Worm (Caenorhabditis elegans) whole organism, L1 larva: Measurements from ENCODE around the gene K09A11.1.

Source experiments
- C04F5.9 ChIP-seq: sonication (generic microtip); optimal IDR thresholded peaks from 2 replicates; lab custom pipeline; 2016; ENCODE audit warnings: missing genetic modification characterization, missing compliant biosample characterization
- C34B4.2 ChIP-seq: sonication (generic microtip); optimal IDR thresholded peaks from 2 replicates; lab custom pipeline; 2017; ENCODE audit warnings: mild to moderate bottlenecking, missing genetic modification characterization, missing compliant biosample characterization
- F16B12.6 ChIP-seq: fragments of 150-350 bp; optimal IDR thresholded peaks from 2 replicates; lab custom pipeline; 2014; ENCODE audit warnings: missing biosample characterization, missing genetic modification characterization
- Y116A8C.19 ChIP-seq: sonication (generic microtip); optimal IDR thresholded peaks from 2 replicates; lab custom pipeline; 2016; ENCODE audit warnings: missing compliant biosample characterization, missing genetic modification characterization, borderline replicate concordance
- aha-1 ChIP-seq: fragments of 150-350 bp; optimal IDR thresholded peaks from 2 replicates; lab custom pipeline; 2014; ENCODE audit warnings: missing biosample characterization, missing genetic modification characterization
- aly-2 ChIP-seq: fragments of 150-350 bp; optimal IDR thresholded peaks from 2 replicates; lab custom pipeline; 2014; ENCODE audit warnings: missing biosample characterization, missing genetic modification characterization
- ceh-63 ChIP-seq: fragments of 200-800 bp; sonication (Bioruptor generic); optimal IDR thresholded peaks from 2 replicates; lab custom pipeline; 2018; ENCODE audit warnings: mild to moderate bottlenecking, missing genetic modification characterization, missing compliant biosample characterization
- ceh-8 ChIP-seq: fragments of 200-800 bp; sonication (Bioruptor generic); optimal IDR thresholded peaks from 2 replicates; lab custom pipeline; 2018; ENCODE audit warnings: mild to moderate bottlenecking, missing genetic modification characterization, moderate library complexity, missing compliant biosample characterization
- ceh-82 ChIP-seq, 3 experiments: fragments of 150-350 bp in 1 of 3; sonication (generic microtip) in 2 of 3; optimal IDR thresholded peaks; 2 replicates each; lab custom pipeline; 2014 to 2017; ENCODE audit warnings: missing biosample characterization in 3 of 3, missing genetic modification characterization in 3 of 3
- ceh-88 ChIP-seq: fragments of 200-800 bp; sonication (Bioruptor generic); IDR thresholded peaks from 2 replicates; pipeline ENCODE4 v1.3.6; 2022; ENCODE audit warnings: missing genetic modification characterization, missing compliant biosample characterization
- dpl-1 ChIP-seq, 3 experiments: fragments of 150-350 bp in 2 of 3; sonication (generic microtip) in 1 of 3; optimal IDR thresholded peaks; 2 replicates each; lab custom pipeline; 2014 to 2017; ENCODE audit warnings: missing biosample characterization in 3 of 3, missing genetic modification characterization in 3 of 3, missing genetic modification reagents in 3 of 3
- egl-13 ChIP-seq: sonication (generic microtip); optimal IDR thresholded peaks from 2 replicates; lab custom pipeline; 2016; ENCODE audit warnings: missing genotype, missing genetic modification reagents, missing genetic modification characterization, missing compliant biosample characterization
- egl-27 ChIP-seq, 2 experiments: fragments of 150-350 bp in 1 of 2; sonication (generic microtip); optimal IDR thresholded peaks; 3 replicates each; lab custom pipeline; 2017 to 2018; ENCODE audit warnings: missing biosample characterization in 2 of 2, missing genetic modification characterization in 2 of 2, missing genetic modification reagents in 2 of 2
- ets-5 ChIP-seq: fragments of 200-800 bp; sonication (Bioruptor generic); IDR thresholded peaks from 2 replicates; pipeline ENCODE4 v1.3.6; 2022; ENCODE audit warnings: missing genetic modification characterization, missing compliant biosample characterization
- fkh-10 ChIP-seq: sonication (generic microtip); optimal IDR thresholded peaks from 2 replicates; lab custom pipeline; 2017; ENCODE audit warnings: missing biosample characterization, missing genetic modification reagents, missing genetic modification characterization
- fkh-4 ChIP-seq: sonication (generic microtip); optimal IDR thresholded peaks from 2 replicates; lab custom pipeline; 2016; ENCODE audit warnings: missing compliant biosample characterization, missing genetic modification characterization, borderline replicate concordance
- grh-1 ChIP-seq: fragments of 200-800 bp; sonication (Bioruptor generic); IDR thresholded peaks from 2 replicates; pipeline ENCODE4 v1.3.6; 2022; ENCODE audit warnings: missing genetic modification reagents, missing genetic modification characterization, missing compliant biosample characterization
- hlh-17 ChIP-seq: fragments of 200-800 bp; sonication (Bioruptor generic); optimal IDR thresholded peaks from 2 replicates; lab custom pipeline; 2018; ENCODE audit warnings: missing genetic modification characterization, mild to moderate bottlenecking, missing compliant biosample characterization, moderate library complexity, borderline replicate concordance
- irx-1 ChIP-seq: sonication (generic microtip); optimal IDR thresholded peaks from 2 replicates; lab custom pipeline; 2016; ENCODE audit warnings: missing genetic modification characterization, missing compliant biosample characterization
- isw-1 ChIP-seq: fragments of 200-800 bp; sonication (Bioruptor generic); IDR thresholded peaks from 2 replicates; pipeline ENCODE4 v1.3.6; 2022; ENCODE audit warnings: missing genetic modification characterization, missing compliant biosample characterization
- jun-1 ChIP-seq: fragments of 150-350 bp; optimal IDR thresholded peaks from 2 replicates; lab custom pipeline; 2014; ENCODE audit warnings: missing biosample characterization, missing genetic modification reagents, missing genetic modification characterization
- lin-13 ChIP-seq: fragments of 150-350 bp; optimal IDR thresholded peaks from 2 replicates; lab custom pipeline; 2014; ENCODE audit warnings: missing biosample characterization, missing genetic modification reagents, missing genetic modification characterization
- lin-14 ChIP-seq: fragments of 200-800 bp; sonication (Bioruptor generic); optimal IDR thresholded peaks from 2 replicates; lab custom pipeline; 2018; ENCODE audit warnings: mild to moderate bottlenecking, missing genetic modification characterization, moderate library complexity, missing compliant biosample characterization
- lin-15B ChIP-seq: fragments of 150-350 bp; sonication (generic microtip); optimal IDR thresholded peaks from 3 replicates; lab custom pipeline; 2014; ENCODE audit warnings: missing biosample characterization, missing genetic modification characterization
- lir-3 ChIP-seq: sonication (generic microtip); optimal IDR thresholded peaks from 2 replicates; lab custom pipeline; 2016; ENCODE audit warnings: mild to moderate bottlenecking, missing genetic modification characterization, moderate library complexity, missing compliant biosample characterization; ENCODE audit not compliant: poor library complexity
- mab-9 ChIP-seq: fragments of 200-800 bp; sonication (Bioruptor generic); IDR thresholded peaks from 2 replicates; pipeline ENCODE4 v1.3.6; 2022; ENCODE audit warnings: missing genetic modification reagents, missing genetic modification characterization, missing compliant biosample characterization
- mdl-1 ChIP-seq, 2 experiments: fragments of 150-350 bp; optimal IDR thresholded peaks; 2 replicates each; lab custom pipeline; 2014 to 2017; ENCODE audit warnings: missing biosample characterization in 2 of 2, missing genetic modification characterization in 2 of 2, inconsistent platforms in 1 of 2
- mef-2 ChIP-seq: fragments of 150-350 bp; optimal IDR thresholded peaks from 2 replicates; lab custom pipeline; 2014; ENCODE audit warnings: missing biosample characterization, missing genetic modification characterization
- nhr-11 ChIP-seq: fragments of 150-350 bp; optimal IDR thresholded peaks from 2 replicates; lab custom pipeline; 2014; ENCODE audit warnings: missing biosample characterization, missing genetic modification characterization
- nhr-19 ChIP-seq: fragments of 200-800 bp; sonication (Bioruptor generic); conservative IDR thresholded peaks from 2 replicates; pipeline ENCODE4 v1.3.6; 2022; ENCODE audit warnings: missing genetic modification characterization, missing compliant biosample characterization
- nhr-20 ChIP-seq: sonication (generic microtip); optimal IDR thresholded peaks from 2 replicates; lab custom pipeline; 2016; ENCODE audit warnings: mild to moderate bottlenecking, missing genetic modification characterization, missing compliant biosample characterization
- nhr-28 ChIP-seq: fragments of 150-350 bp; optimal IDR thresholded peaks from 2 replicates; lab custom pipeline; 2014; ENCODE audit warnings: missing biosample characterization, missing genetic modification characterization
- nhr-47 ChIP-seq: sonication (generic microtip); optimal IDR thresholded peaks from 2 replicates; lab custom pipeline; 2016; ENCODE audit warnings: mild to moderate bottlenecking, missing genetic modification characterization, moderate library complexity, missing compliant biosample characterization
- nhr-71 ChIP-seq: sonication (generic microtip); optimal IDR thresholded peaks from 2 replicates; lab custom pipeline; 2016; ENCODE audit warnings: mild to moderate bottlenecking, missing genetic modification characterization, moderate library complexity, missing compliant biosample characterization
- nhr-76 ChIP-seq: sonication (generic microtip); optimal IDR thresholded peaks from 2 replicates; lab custom pipeline; 2017; ENCODE audit warnings: missing biosample characterization, missing genetic modification characterization
- nhr-77 ChIP-seq: fragments of 150-350 bp; optimal IDR thresholded peaks from 2 replicates; lab custom pipeline; 2014; ENCODE audit warnings: missing biosample characterization, missing genetic modification characterization
- nhr-84 ChIP-seq: sonication (generic microtip); optimal IDR thresholded peaks from 2 replicates; lab custom pipeline; 2017; ENCODE audit warnings: missing biosample characterization, missing genetic modification characterization
- pag-3 ChIP-seq: sonication (generic microtip); optimal IDR thresholded peaks from 2 replicates; lab custom pipeline; 2017; ENCODE audit warnings: missing genetic modification characterization, mild to moderate bottlenecking, missing compliant biosample characterization, antibody characterized with exemption, borderline replicate concordance; ENCODE audit not compliant: insufficient read depth
- pax-3 ChIP-seq: fragments of 200-800 bp; sonication (Bioruptor generic); optimal IDR thresholded peaks from 2 replicates; lab custom pipeline; 2018; ENCODE audit warnings: mild to moderate bottlenecking, missing genetic modification characterization, moderate library complexity, missing compliant biosample characterization
- pqm-1 ChIP-seq: sonication (generic microtip); optimal IDR thresholded peaks from 3 replicates; lab custom pipeline; 2017; ENCODE audit warnings: missing biosample characterization, missing genetic modification characterization
- rnt-1 ChIP-seq: sonication (generic microtip); optimal IDR thresholded peaks from 2 replicates; lab custom pipeline; 2016; ENCODE audit warnings: mild to moderate bottlenecking, missing genetic modification characterization, moderate library complexity, missing compliant biosample characterization
- skn-1 ChIP-seq: fragments of 150-350 bp; optimal IDR thresholded peaks from 2 replicates; lab custom pipeline; 2014; ENCODE audit warnings: missing biosample characterization, missing genetic modification characterization
- snpc-4 ChIP-seq: fragments of 150-350 bp; optimal IDR thresholded peaks from 2 replicates; lab custom pipeline; 2014; ENCODE audit warnings: missing biosample characterization, missing genetic modification characterization
- snu-23 ChIP-seq: sonication (generic microtip); optimal IDR thresholded peaks from 2 replicates; lab custom pipeline; 2016; ENCODE audit warnings: missing genetic modification characterization, missing compliant biosample characterization
- sup-37 ChIP-seq: fragments of 200-800 bp; sonication (Bioruptor generic); optimal IDR thresholded peaks from 2 replicates; lab custom pipeline; 2018; ENCODE audit warnings: mild to moderate bottlenecking, missing genetic modification characterization, missing compliant biosample characterization
- swsn-7 ChIP-seq: sonication (generic microtip); optimal IDR thresholded peaks from 2 replicates; lab custom pipeline; 2016; ENCODE audit warnings: missing genetic modification characterization, missing compliant biosample characterization
- tbx-2 ChIP-seq: sonication (generic microtip); optimal IDR thresholded peaks from 2 replicates; lab custom pipeline; 2016; ENCODE audit warnings: missing genetic modification characterization, missing compliant biosample characterization
- unc-30 ChIP-seq: sonication (generic microtip); optimal IDR thresholded peaks from 2 replicates; lab custom pipeline; 2017; ENCODE audit warnings: missing biosample characterization, missing genetic modification characterization
- unc-86 ChIP-seq: sonication (generic microtip); optimal IDR thresholded peaks from 2 replicates; lab custom pipeline; 2016; ENCODE audit warnings: missing genetic modification characterization, missing compliant biosample characterization
- zag-1 ChIP-seq: fragments of 150-350 bp; optimal IDR thresholded peaks from 2 replicates; lab custom pipeline; 2014; ENCODE audit warnings: missing biosample characterization, missing genetic modification characterization
- zip-4 ChIP-seq: fragments of 200-800 bp; sonication (Bioruptor generic); optimal IDR thresholded peaks from 2 replicates; lab custom pipeline; 2018; ENCODE audit warnings: mild to moderate bottlenecking, missing genetic modification characterization, moderate library complexity, missing compliant biosample characterization
- ztf-4 ChIP-seq: fragments of 150-350 bp; optimal IDR thresholded peaks from 2 replicates; lab custom pipeline; 2014; ENCODE audit warnings: missing biosample characterization, missing genetic modification characterization

Gene K09A11.1

ce11 chrX:13251354-13251843 is 10.9 kb upstream of the K09A11.1 start (continued):
- TF ChIP-seq egl-13 (tag; lab: Kevin White, UChicago) (no peak), nhr-47 (tag; lab: Kevin White, UChicago) (peak; percentile 69), ceh-82 (tag; optimal IDR thresholded peaks at IDR 0.05; lab: Kevin White, UChicago) (peak; percentile 7 to 65 (median 26)), snu-23 (peak; percentile 84), ceh-88 (no peak), lir-3 (no peak), nhr-28 (no peak), sup-37 (GFP tag; lab: Kevin White, UChicago) (no peak), aha-1 (peak; percentile 26), aly-2 (tag; lab: Kevin White, UChicago) (no peak), pag-3 (peak; percentile 26), nhr-71 (tag; lab: Kevin White, UChicago) (peak; percentile 89), lin-15B (tag; lab: Kevin White, UChicago) (no peak), unc-86 (tag; lab: Kevin White, UChicago) (peak; percentile 55), ets-5 (GFP tag; lab: Robert Waterston, UW) (no peak), ztf-4 (tag; lab: Kevin White, UChicago) (peak; percentile 9), ceh-63 (GFP tag; lab: Kevin White, UChicago) (no peak), jun-1 (tag; lab: Kevin White, UChicago) (peak; percentile 41), nhr-76 (tag; lab: Kevin White, UChicago) (no peak), fkh-10 (GFP tag; lab: Kevin White, UChicago) (peak; percentile 8), egl-27 (tag; optimal IDR thresholded peaks at IDR 0.05; lab: Kevin White, UChicago) (peak in 1 of 2 experiments; percentile 63), grh-1 (GFP tag; lab: Robert Waterston, UW) (peak; percentile 60), unc-30 (tag; lab: Kevin White, UChicago) (no peak), C34B4.2 (no peak), mef-2 (tag; lab: Kevin White, UChicago) (no peak), nhr-20 (tag; lab: Kevin White, UChicago) (peak; percentile 89), mdl-1 (tag; optimal IDR thresholded peaks at IDR 0.05; lab: Kevin White, UChicago) (peak; percentile 86 to 97), skn-1 (tag; lab: Kevin White, UChicago) (peak; percentile 42), lin-14 (GFP tag; lab: Kevin White, UChicago) (peak; percentile 96), mab-9 (0 out of 2 replicates have a peak, but pooled peaks have one; percentile 19), ceh-8 (GFP tag; lab: Kevin White, UChicago) (no peak), F16B12.6 (tag; lab: Kevin White, UChicago) (no peak), rnt-1 (peak; percentile 82), pax-3 (tag; lab: Kevin White, UChicago) (no peak), zip-4 (GFP tag; lab: Kevin White, UChicago) (no peak), swsn-7 (tag; lab: Kevin White, UChicago) (peak; percentile 74), hlh-17 (GFP tag; lab: Kevin White, UChicago) (no peak), C04F5.9 (tag; lab: Kevin White, UChicago) (no peak), snpc-4 (peak; percentile 17), zag-1 (tag; lab: Kevin White, UChicago) (no peak), lin-13 (peak; percentile 25), irx-1 (tag; lab: Kevin White, UChicago) (peak; percentile 35), Y116A8C.19 (no peak), dpl-1 (GFP tag; optimal IDR thresholded peaks at IDR 0.05; lab: Kevin White, UChicago) (no peak), tbx-2 (tag; lab: Kevin White, UChicago) (peak; percentile 67), nhr-77 (tag; lab: Kevin White, UChicago) (peak; percentile 44), nhr-84 (tag; lab: Kevin White, UChicago) (no peak), nhr-11 (tag; lab: Kevin White, UChicago) (no peak), pqm-1 (tag; lab: Kevin White, UChicago) (no peak), isw-1 (GFP tag; lab: Robert Waterston, UW) (no peak; the same call in none of the 2 replicates), nhr-19 (GFP tag; lab: Robert Waterston, UW) (peak; percentile 65), fkh-4 (tag; lab: Kevin White, UChicago) (no peak)
